Worm (Caenorhabditis elegans): ENCODE results near the gene sprr-1.

- TF ChIP-seq tbx-2 (tag; optimal IDR thresholded peaks at IDR 0.05) (no peak), unc-86 (tag; optimal IDR thresholded peaks at IDR 0.05) (no peak), ets-5 (GFP tag; IDR thresholded peaks at IDR 0.05) (no peak), ceh-82 (tag; optimal IDR thresholded peaks at IDR 0.05) (no peak), aly-2 (tag; optimal IDR thresholded peaks at IDR 0.05) (no peak), dpl-1 (GFP tag; optimal IDR thresholded peaks at IDR 0.05) (no peak), elt-3 (tag; optimal IDR thresholded peaks at IDR 0.05) (no peak)
These were observed 48.4 kb downstream of the sprr-1 start for ce11 chrX:15514547-15514946.

Measured in whole organism, L1 larva.